Worm (Caenorhabditis elegans): ENCODE results near the gene B0280.11.

DNA sequence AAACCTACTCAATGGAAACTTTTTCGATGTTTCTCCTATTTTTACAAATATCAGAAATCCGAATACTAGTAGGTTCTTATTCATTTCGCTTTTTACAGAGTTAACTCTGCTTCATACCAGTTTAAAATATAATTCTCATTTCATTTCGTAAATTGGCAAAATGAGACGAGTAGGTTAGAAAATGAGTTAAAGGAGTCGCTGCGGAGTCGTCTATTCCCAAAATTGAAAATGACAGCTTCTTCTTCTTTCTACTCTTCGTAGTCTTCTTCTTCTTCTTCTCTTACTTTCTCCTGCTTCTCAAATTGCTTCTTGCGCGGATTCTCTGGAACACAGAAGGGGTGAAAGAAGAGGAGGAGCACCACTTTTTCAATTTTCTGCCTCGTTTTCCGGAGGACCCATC, 6.7 kb upstream of the B0280.11 start, which contains the start of gene glr-2:
- TF ChIP-seq nhr-11 (tag; optimal IDR thresholded peaks at IDR 0.05) (no peak), fkh-10 (GFP tag; optimal IDR thresholded peaks at IDR 0.05) (no peak), nfya-1 (tag; optimal IDR thresholded peaks at IDR 0.05) (no peak), ceh-14 (tag; optimal IDR thresholded peaks at IDR 0.05) (no peak), fkh-6 (tag; optimal IDR thresholded peaks at IDR 0.05) (no peak), hlh-30 (tag; optimal IDR thresholded peaks at IDR 0.05; ENCODE audit: insufficient read depth) (no peak), F13H6.1 (tag; optimal IDR thresholded peaks at IDR 0.05) (no peak), zip-5 (tag; optimal IDR thresholded peaks at IDR 0.05) (no peak), unc-42 (tag; optimal IDR thresholded peaks at IDR 0.05) (peak; percentile 59), pha-4 (tag; optimal IDR thresholded peaks at IDR 0.05) (no peak), gmeb-2 (tag; optimal IDR thresholded peaks at IDR 0.05) (no peak)

All from whole organism, late embryonic.